Fruit fly (Drosophila melanogaster): ENCODE data around the gene Rpn7.
A peak's percentile ranks its signal among the peaks of the same experiment; 100 is the strongest.

Rpn7 gene

dm6 chr3R:22468829-22469487 lies 7.1 kb upstream of the Rpn7 start (continued):
- no peak for TF ChIP-seq CG6791 (GFP tag; IDR thresholded peaks at IDR 0.05; ENCODE audit: partially characterized antibody)
- peak; percentile 90 for TF ChIP-seq Atf6 (GFP tag; IDR thresholded peaks at IDR 0.05)
- peak; percentile 63; the same call in 1 of the 2 replicates for TF ChIP-seq Poxn (GFP tag; IDR thresholded peaks at IDR 0.05)
- TF ChIP-seq CG7556 (GFP tag; optimal IDR thresholded peaks at IDR 0.05), result peak; percentile 91
- peak; percentile 92 for TF ChIP-seq CG13894 (tag; optimal IDR thresholded peaks at IDR 0.05)
- TF ChIP-seq NfI (GFP tag; optimal IDR thresholded peaks at IDR 0.05), result peak; percentile 87
- TF ChIP-seq grn (GFP tag; optimal IDR thresholded peaks at IDR 0.05), result no peak
- TF ChIP-seq gsb-n (tag; optimal IDR thresholded peaks at IDR 0.05), result peak; percentile 53
- TF ChIP-seq oc (tag; optimal IDR thresholded peaks at IDR 0.05), result peak; percentile 75
- no peak for TF ChIP-seq tna (GFP tag; IDR thresholded peaks at IDR 0.05; ENCODE audit: partially characterized antibody)
- TF ChIP-seq CG10979 (tag; optimal IDR thresholded peaks at IDR 0.05), result peak; percentile 70
- no peak for TF ChIP-seq Opbp (GFP tag; IDR thresholded peaks at IDR 0.05; ENCODE audit: partially characterized antibody)
- TF ChIP-seq pan (optimal IDR thresholded peaks at IDR 0.05), result no peak
- peak in 1 of 2 experiments; percentile 83 for TF ChIP-seq pan (GFP tag; optimal IDR thresholded peaks at IDR 0.05 in 1 of 2, IDR thresholded peaks at IDR 0.05 in 1 of 2)
- 0 out of 2 replicates have a peak, but pooled peaks have one; percentile 24 for TF ChIP-seq CG4360 (GFP tag; IDR thresholded peaks at IDR 0.05)
- TF ChIP-seq fu2 (GFP tag; optimal IDR thresholded peaks at IDR 0.05), result peak; percentile 78
- TF ChIP-seq esg (GFP tag; conservative IDR thresholded peaks at IDR 0.05), result peak; percentile 83
- TF ChIP-seq seq (GFP tag; IDR thresholded peaks at IDR 0.05), result peak; percentile 84
- TF ChIP-seq CG17829 (tag; optimal IDR thresholded peaks at IDR 0.05), result peak; percentile 72
- peak; percentile 89 for TF ChIP-seq CG3281 (GFP tag; optimal IDR thresholded peaks at IDR 0.05)
- peak; percentile 71 for TF ChIP-seq CG3163 (GFP tag; optimal IDR thresholded peaks at IDR 0.05)
- TF ChIP-seq Mes4 (GFP tag; optimal IDR thresholded peaks at IDR 0.05), result peak; percentile 74
- TF ChIP-seq dpn (GFP tag; optimal IDR thresholded peaks at IDR 0.05), result peak; percentile 87 to 89
- peak; percentile 67 for TF ChIP-seq Rx (GFP tag; IDR thresholded peaks at IDR 0.05)
- peak; percentile 96 for TF ChIP-seq Fer1 (GFP tag; optimal IDR thresholded peaks at IDR 0.05)
- TF ChIP-seq CG16813 (GFP tag; IDR thresholded peaks at IDR 0.05; ENCODE audit: partially characterized antibody), result no peak
- TF ChIP-seq CG8924 (tag; optimal IDR thresholded peaks at IDR 0.05), result peak; percentile 87
- peak; percentile 23 for TF ChIP-seq NC2α (GFP tag; optimal IDR thresholded peaks at IDR 0.05)
- TF ChIP-seq ara (GFP tag; IDR thresholded peaks at IDR 0.05), result peak; percentile 57; the same call in 1 of the 2 replicates
- peak; percentile 46 for TF ChIP-seq CG4404 (GFP tag; IDR thresholded peaks at IDR 0.05)
- TF ChIP-seq luna (GFP tag; optimal IDR thresholded peaks at IDR 0.05), result peak; percentile 70
- no peak for TF ChIP-seq Scr (GFP tag; IDR thresholded peaks at IDR 0.05; ENCODE audit: partially characterized antibody)
- TF ChIP-seq cg (GFP tag; optimal IDR thresholded peaks at IDR 0.05), result peak; percentile 73
- peak; percentile 85 for TF ChIP-seq slp2 (GFP tag; optimal IDR thresholded peaks at IDR 0.05)
- peak; percentile 77 for TF ChIP-seq Drgx (GFP tag; IDR thresholded peaks at IDR 0.05)
- no peak for TF ChIP-seq Hr78 (GFP tag; optimal IDR thresholded peaks at IDR 0.05)
- no peak for TF ChIP-seq CG8290 (GFP tag; optimal IDR thresholded peaks at IDR 0.05)
- no peak for TF ChIP-seq CG8290 (tag; optimal IDR thresholded peaks at IDR 0.05)
- TF ChIP-seq ftz-f1 (GFP tag; optimal IDR thresholded peaks at IDR 0.05), result peak; percentile 7
- TF ChIP-seq Doc2 (GFP tag; IDR thresholded peaks at IDR 0.05), result 0 out of 2 replicates have a peak, but pooled peaks have one; percentile 39
- no peak for TF ChIP-seq CTCF (GFP tag; optimal IDR thresholded peaks at IDR 0.05)
- TF ChIP-seq so (GFP tag; IDR thresholded peaks at IDR 0.05), result peak; percentile 89
- peak; percentile 89 for TF ChIP-seq CG10147 (GFP tag; optimal IDR thresholded peaks at IDR 0.05)
- no peak for TF ChIP-seq CG2712 (tag; optimal IDR thresholded peaks at IDR 0.05)
- peak; percentile 46 for TF ChIP-seq Gsc (GFP tag; IDR thresholded peaks at IDR 0.05)
- no peak for TF ChIP-seq CG15601 (tag; optimal IDR thresholded peaks at IDR 0.05)
- TF ChIP-seq Aef1 (GFP tag; IDR thresholded peaks at IDR 0.05), result peak; percentile 84
- TF ChIP-seq Sry-δ (GFP tag; optimal IDR thresholded peaks at IDR 0.05), result peak; percentile 39
- TF ChIP-seq GATAe (GFP tag; conservative IDR thresholded peaks at IDR 0.05), result peak; percentile 63; the same call in 1 of the 2 replicates
- no peak for TF ChIP-seq yki (optimal IDR thresholded peaks at IDR 0.05)
- TF ChIP-seq Optix (GFP tag; IDR thresholded peaks at IDR 0.05), result peak; percentile 81
